Fruit fly (Drosophila melanogaster): Measurements from ENCODE around the gene RfC38.

The RfC38 gene

dm6 chr2L:11113011-11113528 lies 17.4 kb downstream of the RfC38 start, which contains the start of gene Idua (continued):
- no peak for TF ChIP-seq GATAe (GFP tag; conservative IDR thresholded peaks at IDR 0.05)
- TF ChIP-seq CG4360 (GFP tag; IDR thresholded peaks at IDR 0.05) = no peak
- TF ChIP-seq sens-2 (GFP tag; IDR thresholded peaks at IDR 0.05) = no peak
- TF ChIP-seq CG10979 (tag; optimal IDR thresholded peaks at IDR 0.05) = peak; percentile 73
- no peak for TF ChIP-seq br (optimal IDR thresholded peaks at IDR 0.05)
- peak; percentile 12 for TF ChIP-seq kah (GFP tag; optimal IDR thresholded peaks at IDR 0.05)
- peak; percentile 53; the same call in 1 of the 2 replicates for TF ChIP-seq Ada2b (GFP tag; IDR thresholded peaks at IDR 0.05)
- peak; percentile 29 for TF ChIP-seq run (tag; optimal IDR thresholded peaks at IDR 0.05)
- peak; percentile 50 for TF ChIP-seq CG2875 (GFP tag; optimal IDR thresholded peaks at IDR 0.05)
- no peak for TF ChIP-seq ab (GFP tag; optimal IDR thresholded peaks at IDR 0.05)
- peak; percentile 74 for TF ChIP-seq CG6813 (GFP tag; optimal IDR thresholded peaks at IDR 0.05)
- TF ChIP-seq caup (GFP tag; optimal IDR thresholded peaks at IDR 0.05; ENCODE audit: severe bottlenecking) = no peak
- TF ChIP-seq CG31224 (GFP tag; IDR thresholded peaks at IDR 0.05) = 0 out of 2 replicates have a peak, but pooled peaks have one; percentile 30
- TF ChIP-seq CoRest (tag; optimal IDR thresholded peaks at IDR 0.05) = peak; percentile 81
- TF ChIP-seq CG17829 (tag; optimal IDR thresholded peaks at IDR 0.05) = peak; percentile 58
- no peak for TF ChIP-seq CG11247 (GFP tag; IDR thresholded peaks at IDR 0.05)
- TF ChIP-seq pho (GFP tag; optimal IDR thresholded peaks at IDR 0.05) = peak; percentile 28
- no peak for TF ChIP-seq sc (optimal IDR thresholded peaks at IDR 0.05)
- peak; percentile 17 for TF ChIP-seq sc (GFP tag; optimal IDR thresholded peaks at IDR 0.05)
- peak; percentile 37; the same call in 1 of the 2 replicates for TF ChIP-seq Awh (GFP tag; IDR thresholded peaks at IDR 0.05)
- TF ChIP-seq hkb (optimal IDR thresholded peaks at IDR 0.05) = no peak
- TF ChIP-seq hkb (GFP tag; IDR thresholded peaks at IDR 0.05) = peak; percentile 81
- 0 out of 3 replicates have a peak, but pooled peaks have one; percentile 36 for TF ChIP-seq ken (GFP tag; IDR thresholded peaks at IDR 0.05)
- peak; percentile 89 for TF ChIP-seq Fer1 (GFP tag; optimal IDR thresholded peaks at IDR 0.05)
- peak; percentile 36 for TF ChIP-seq trem (tag; optimal IDR thresholded peaks at IDR 0.05)
- no peak for TF ChIP-seq CG17912 (GFP tag; optimal IDR thresholded peaks at IDR 0.05)
- peak; percentile 81 for TF ChIP-seq CG8924 (tag; optimal IDR thresholded peaks at IDR 0.05)
- peak in 1 of 3 experiments; percentile 36 for TF ChIP-seq lola (GFP tag; optimal IDR thresholded peaks at IDR 0.05)
- TF ChIP-seq C15 (GFP tag; IDR thresholded peaks at IDR 0.05) = no peak
- TF ChIP-seq D19B (GFP tag; optimal IDR thresholded peaks at IDR 0.05) = peak; percentile 33
- no peak for TF ChIP-seq pan (optimal IDR thresholded peaks at IDR 0.05)
- peak in 1 of 2 experiments; percentile 72 for TF ChIP-seq pan (GFP tag; optimal IDR thresholded peaks at IDR 0.05 in 1 of 2, IDR thresholded peaks at IDR 0.05 in 1 of 2)
- no peak for TF ChIP-seq MTF-1 (GFP tag; optimal IDR thresholded peaks at IDR 0.05; ENCODE audit: borderline replicate concordance)
- peak; percentile 63; the same call in 1 of the 2 replicates for TF ChIP-seq seq (GFP tag; IDR thresholded peaks at IDR 0.05)
- 0 out of 2 replicates have a peak, but pooled peaks have one; percentile 31 for TF ChIP-seq CG32772 (GFP tag; IDR thresholded peaks at IDR 0.05)
- no peak for TF ChIP-seq CG7745 (tag; optimal IDR thresholded peaks at IDR 0.05)
- TF ChIP-seq CG13775 (GFP tag; optimal IDR thresholded peaks at IDR 0.05) = peak; percentile 54
- peak; percentile 16; the same call in 1 of the 3 replicates for TF ChIP-seq B-H1 (GFP tag; IDR thresholded peaks at IDR 0.05)
- peak; percentile 39 for TF ChIP-seq ewg (GFP tag; optimal IDR thresholded peaks at IDR 0.05)
- peak; percentile 31 for TF ChIP-seq CG8281 (tag; optimal IDR thresholded peaks at IDR 0.05)
- TF ChIP-seq Hsf (GFP tag; optimal IDR thresholded peaks at IDR 0.05) = peak; percentile 60
- peak; percentile 37 for TF ChIP-seq psq (GFP tag; optimal IDR thresholded peaks at IDR 0.05)
- TF ChIP-seq CG14050 (GFP tag; IDR thresholded peaks at IDR 0.05) = no peak; the same call in 2 of the 3 replicates
- peak; percentile 66 for TF ChIP-seq slbo (GFP tag; IDR thresholded peaks at IDR 0.05)
- no peak for TF ChIP-seq ssp (GFP tag; IDR thresholded peaks at IDR 0.05)
- peak; percentile 77 for TF ChIP-seq nmo (GFP tag; optimal IDR thresholded peaks at IDR 0.05)
- peak; percentile 75 for TF ChIP-seq CG34376 (GFP tag; optimal IDR thresholded peaks at IDR 0.05)
- peak; percentile 34; the same call in 1 of the 2 replicates for TF ChIP-seq sob (GFP tag; IDR thresholded peaks at IDR 0.05)
- TF ChIP-seq nerfin-1 (tag; optimal IDR thresholded peaks at IDR 0.05) = no peak
- TF ChIP-seq phol (tag; optimal IDR thresholded peaks at IDR 0.05) = peak; percentile 72
- TF ChIP-seq CG18262 (tag; optimal IDR thresholded peaks at IDR 0.05) = no peak
